Worm (Caenorhabditis elegans): ENCODE data around the gene Y12A6A.1.

DNA sequence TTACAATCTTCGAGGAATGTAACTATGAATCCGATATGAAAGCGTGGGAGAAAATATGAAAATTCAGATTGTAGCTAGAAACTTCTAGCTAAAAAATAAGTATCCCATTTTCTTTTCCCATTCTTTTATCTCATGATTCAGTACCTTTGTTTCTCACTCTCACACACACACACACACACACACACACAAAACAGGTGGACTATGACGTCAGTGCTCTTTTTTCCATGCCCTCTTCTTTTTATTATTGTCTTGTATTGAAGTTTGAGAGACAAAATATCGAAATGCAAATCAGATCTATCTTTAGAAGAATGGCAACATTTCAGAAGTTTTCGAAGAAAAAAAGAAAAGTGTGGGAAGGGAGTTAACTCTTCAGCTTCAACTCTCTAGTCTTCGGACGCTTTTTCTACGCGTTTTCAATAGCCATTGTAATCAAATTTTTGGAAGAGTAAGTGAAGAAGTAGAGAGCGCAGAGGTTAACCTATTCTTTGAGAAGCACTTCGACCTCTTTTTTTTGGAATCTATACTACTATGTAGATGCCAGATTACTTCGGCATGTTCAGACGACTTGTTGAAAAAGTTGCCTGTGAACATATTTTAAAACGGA, 12.4 kb upstream of the Y12A6A.1 start:
- TF ChIP-seq dpl-1 (GFP tag; optimal IDR thresholded peaks at IDR 0.05) (no peak), nhr-28 (tag; optimal IDR thresholded peaks at IDR 0.05) (no peak), ama-1 (optimal IDR thresholded peaks at IDR 0.05) (no peak), R02D3.7 (tag; optimal IDR thresholded peaks at IDR 0.05) (no peak)
